Fruit fly (Drosophila melanogaster) whole organism, pupa: ENCODE measurements around the gene CG14742.

Source experiments
- CG12605 ChIP-seq: fragments of 200-800 bp; sonication (Bioruptor generic); IDR thresholded peaks from 2 replicates; pipeline ENCODE4 v1.3.6; 2022; ENCODE audit warnings: missing biosample characterization, missing genetic modification characterization
- CG13204 ChIP-seq: fragments of 200-800 bp; sonication (Bioruptor generic); optimal IDR thresholded peaks from 2 replicates; lab custom pipeline; 2018; ENCODE audit warnings: missing biosample characterization, mild to moderate bottlenecking, missing genetic modification characterization, moderate library complexity
- CG14655 ChIP-seq: fragments of 200-800 bp; sonication (Bioruptor generic); optimal IDR thresholded peaks from 3 replicates; lab custom pipeline; 2017; ENCODE audit warnings: mild to moderate bottlenecking, missing biosample characterization, missing genetic modification reagents, missing genetic modification characterization
- CG4496 ChIP-seq: fragments of 200-800 bp; sonication (Bioruptor generic); IDR thresholded peaks from 3 replicates; pipeline ENCODE4 v1.3.6; 2022; ENCODE audit warnings: missing biosample characterization, missing genetic modification characterization
- CG8301 ChIP-seq: fragments of 200-800 bp; sonication (Bioruptor generic); optimal IDR thresholded peaks from 2 replicates; lab custom pipeline; 2018; ENCODE audit warnings: missing biosample characterization, mild to moderate bottlenecking, missing genetic modification characterization
- CG9948 ChIP-seq: fragments of 200-800 bp; sonication (Bioruptor generic); optimal IDR thresholded peaks from 2 replicates; lab custom pipeline; 2018; ENCODE audit warnings: missing biosample characterization, mild to moderate bottlenecking, missing genetic modification characterization, moderate library complexity
- EcR ChIP-seq: fragments of 200-800 bp; sonication (Bioruptor generic); optimal IDR thresholded peaks from 3 replicates; lab custom pipeline; 2019; ENCODE audit warnings: missing biosample characterization, missing genetic modification characterization, mild to moderate bottlenecking, moderate library complexity, missing genetic modification reagents
- Snoo ChIP-seq: fragments of 200-800 bp; sonication (Bioruptor generic); optimal IDR thresholded peaks from 3 replicates; lab custom pipeline; 2017; ENCODE audit warnings: missing biosample characterization, mild to moderate bottlenecking, missing genetic modification characterization, inconsistent platforms
- fd96Ca ChIP-seq: fragments of 200-800 bp; sonication (Bioruptor generic); IDR thresholded peaks from 3 replicates; pipeline ENCODE4 v1.3.6; 2022; ENCODE audit warnings: missing biosample characterization, missing genetic modification characterization
- gl ChIP-seq: fragments of 200-800 bp; sonication (Bioruptor generic); optimal IDR thresholded peaks from 2 replicates; lab custom pipeline; 2018; ENCODE audit warnings: missing biosample characterization, mild to moderate bottlenecking, missing genetic modification characterization

DNA sequence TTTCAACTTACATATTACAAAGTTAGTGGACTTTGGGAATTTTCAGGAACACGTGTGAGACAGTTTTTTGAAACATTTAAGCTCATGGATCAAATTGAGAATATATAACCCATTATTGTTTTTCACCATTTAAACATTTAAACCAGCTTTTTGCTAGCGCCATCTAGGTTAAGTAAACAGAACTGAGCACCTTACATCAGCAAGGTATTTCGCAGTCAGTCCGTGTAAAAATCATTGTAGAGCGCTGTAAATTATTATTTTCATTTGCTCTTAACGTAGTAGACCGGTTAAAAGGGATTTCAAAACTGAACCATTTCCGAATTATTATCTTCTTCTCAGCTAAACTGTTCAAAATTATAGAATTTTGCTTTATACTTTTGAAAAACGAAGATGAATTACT is 7.8 kb downstream of the CG14742 start, which contains the start of gene Rsbp15:
- TF ChIP-seq gl, result no peak
- TF ChIP-seq CG12605 (GFP tag; lab: Robert Waterston, UW), result no peak
- TF ChIP-seq EcR (GFP tag; lab: Kevin White, UChicago), result no peak
- TF ChIP-seq CG4496 (GFP tag; lab: Robert Waterston, UW), result no peak; the same call in 2 of the 3 replicates
- no peak for TF ChIP-seq CG9948 (tag; lab: Kevin White, UChicago)
- TF ChIP-seq fd96Ca, result no peak
- TF ChIP-seq Snoo, result no peak
- no peak for TF ChIP-seq CG14655
- no peak for TF ChIP-seq CG8301
- no peak for TF ChIP-seq CG13204
